Fruit fly (Drosophila melanogaster) whole organism, embryonic: ENCODE data around the gene pHCl-1.
A peak's percentile ranks its signal among the peaks of the same experiment; 100 is the strongest.

Experiments
- Aef1 ChIP-seq: fragments of 200-800 bp; sonication (Bioruptor generic); IDR thresholded peaks from 3 replicates; pipeline ENCODE4 v1.3.6; 2022; ENCODE audit warnings: missing biosample characterization, missing genetic modification characterization
- Awh ChIP-seq: fragments of 200-800 bp; sonication (Bioruptor generic); IDR thresholded peaks from 2 replicates; pipeline ENCODE4, ENCODE4 v1.3.6; 2022; ENCODE audit warnings: missing biosample characterization, missing genetic modification characterization
- Bdp1 ChIP-seq: fragments of 200-800 bp; sonication (Bioruptor generic); optimal IDR thresholded peaks from 3 replicates; lab custom pipeline; 2016; ENCODE audit warnings: missing biosample characterization, missing genetic modification characterization
- BtbVII ChIP-seq: fragments of 200-800 bp; sonication (Bioruptor generic); optimal IDR thresholded peaks from 3 replicates; lab custom pipeline; 2017; ENCODE audit warnings: missing biosample characterization, mild to moderate bottlenecking, missing genetic modification characterization
- CG10321 ChIP-seq: fragments of 200-800 bp; sonication (Bioruptor generic); IDR thresholded peaks from 2 replicates; pipeline ENCODE4 v1.3.6; 2022; ENCODE audit warnings: missing biosample characterization, missing genetic modification characterization
- CG11085 ChIP-seq: fragments of 200-800 bp; sonication (Bioruptor generic); IDR thresholded peaks from 2 replicates; pipeline ENCODE4 v1.3.6; 2022; ENCODE audit warnings: missing biosample characterization, missing genetic modification characterization
- CG11504 ChIP-seq: fragments of 200-800 bp; sonication (Bioruptor generic); optimal IDR thresholded peaks from 3 replicates; lab custom pipeline; 2019; ENCODE audit warnings: missing biosample characterization, mild to moderate bottlenecking, missing genetic modification characterization, moderate library complexity
- CG12391 ChIP-seq: fragments of 200-800 bp; sonication (Bioruptor generic); optimal IDR thresholded peaks from 3 replicates; lab custom pipeline; 2018; ENCODE audit warnings: missing biosample characterization, mild to moderate bottlenecking, missing genetic modification characterization, moderate library complexity
- CG13775 ChIP-seq: fragments of 200-800 bp; sonication (Bioruptor generic); optimal IDR thresholded peaks from 3 replicates; lab custom pipeline; 2017; ENCODE audit warnings: missing biosample characterization, mild to moderate bottlenecking, missing genetic modification characterization
- CG17385 ChIP-seq: fragments of 200-800 bp; sonication (Bioruptor generic); optimal IDR thresholded peaks from 3 replicates; lab custom pipeline; 2018; ENCODE audit warnings: missing biosample characterization, mild to moderate bottlenecking, missing genetic modification characterization
- CG18476 ChIP-seq: fragments of 200-800 bp; sonication (Bioruptor generic); optimal IDR thresholded peaks from 2 replicates; lab custom pipeline; 2016; ENCODE audit warnings: missing biosample characterization, mild to moderate bottlenecking, missing genetic modification characterization
- CG2129 ChIP-seq: fragments of 200-800 bp; sonication (Bioruptor generic); IDR thresholded peaks from 2 replicates; pipeline ENCODE4 v1.3.6; 2022; ENCODE audit warnings: missing biosample characterization, missing genetic modification characterization; ENCODE audit not compliant: partially characterized antibody
- CG31365 ChIP-seq: fragments of 200-800 bp; sonication (Bioruptor generic); optimal IDR thresholded peaks from 2 replicates; lab custom pipeline; 2018; ENCODE audit warnings: missing biosample characterization, mild to moderate bottlenecking, missing genetic modification characterization
- CG3995 ChIP-seq: fragments of 200-800 bp; sonication (Bioruptor generic); optimal IDR thresholded peaks from 3 replicates; lab custom pipeline; 2016; ENCODE audit warnings: missing biosample characterization, missing genetic modification characterization
- CG4820 ChIP-seq: fragments of 200-800 bp; sonication (Bioruptor generic); optimal IDR thresholded peaks from 3 replicates; lab custom pipeline; 2016; ENCODE audit warnings: missing biosample characterization, missing genetic modification characterization
- CG8478 ChIP-seq: fragments of >200 bp; optimal IDR thresholded peaks from 2 replicates; lab custom pipeline; 2018
- CG8924 ChIP-seq: fragments of 200-800 bp; optimal IDR thresholded peaks from 3 replicates; lab custom pipeline; 2019; ENCODE audit warnings: missing biosample characterization, mild to moderate bottlenecking, missing genetic modification characterization, moderate library complexity
- CG9215 ChIP-seq: fragments of 200-800 bp; sonication (Bioruptor generic); IDR thresholded peaks from 2 replicates; pipeline ENCODE4 v1.3.6; 2022; ENCODE audit warnings: missing biosample characterization, missing genetic modification characterization
- Dad ChIP-seq: fragments of 200-800 bp; sonication (Bioruptor generic); optimal IDR thresholded peaks from 3 replicates; lab custom pipeline; 2016; ENCODE audit warnings: missing biosample characterization, missing genetic modification characterization
- Dek ChIP-seq: fragments of 200-800 bp; sonication (Bioruptor generic); optimal IDR thresholded peaks from 3 replicates; lab custom pipeline; 2019; ENCODE audit warnings: missing biosample characterization, mild to moderate bottlenecking, missing genetic modification characterization, moderate library complexity
- E2f2 ChIP-seq: fragments of 200-800 bp; sonication (Bioruptor generic); IDR thresholded peaks from 2 replicates; pipeline ENCODE4 v1.3.6; 2022; ENCODE audit warnings: missing biosample characterization, missing genetic modification characterization
- HLH3B ChIP-seq: fragments of 200-800 bp; sonication (Bioruptor generic); IDR thresholded peaks from 2 replicates; pipeline ENCODE4 v1.3.6; 2022; ENCODE audit warnings: missing biosample characterization, missing genetic modification characterization
- HLH4C ChIP-seq: fragments of 200-800 bp; sonication (Bioruptor generic); IDR thresholded peaks from 3 replicates; pipeline ENCODE4 v1.3.6; 2022; ENCODE audit warnings: missing biosample characterization, missing genetic modification characterization; ENCODE audit not compliant: partially characterized antibody
- Hey ChIP-seq: fragments of 200-800 bp; sonication (Bioruptor generic); optimal IDR thresholded peaks from 3 replicates; lab custom pipeline; 2018; ENCODE audit warnings: missing biosample characterization, mild to moderate bottlenecking, missing genetic modification characterization
- Hsf ChIP-seq: fragments of 200-800 bp; sonication (Bioruptor generic); optimal IDR thresholded peaks from 3 replicates; lab custom pipeline; 2016; ENCODE audit warnings: missing biosample characterization, missing genetic modification characterization
- Lhr ChIP-seq: fragments of 200-800 bp; sonication (Bioruptor generic); optimal IDR thresholded peaks from 3 replicates; lab custom pipeline; 2017; ENCODE audit warnings: mild to moderate bottlenecking, missing biosample characterization, missing genetic modification reagents, missing genetic modification characterization
- Mrtf ChIP-seq: fragments of 200-800 bp; sonication (Bioruptor generic); IDR thresholded peaks from 3 replicates; pipeline ENCODE4 v1.3.6; 2022; ENCODE audit warnings: missing biosample characterization, missing genetic modification characterization
- Oli ChIP-seq: fragments of 200-800 bp; sonication (Bioruptor generic); optimal IDR thresholded peaks from 2 replicates; lab custom pipeline; 2018; ENCODE audit warnings: missing biosample characterization, mild to moderate bottlenecking, missing genetic modification characterization, moderate library complexity
- Spps ChIP-seq: fragments of 200-800 bp; sonication (Bioruptor generic); optimal IDR thresholded peaks from 2 replicates; lab custom pipeline; 2018; ENCODE audit warnings: missing biosample characterization, mild to moderate bottlenecking, missing genetic modification characterization
- amos ChIP-seq: fragments of 200-800 bp; sonication (Bioruptor generic); IDR thresholded peaks from 2 replicates; pipeline ENCODE4 v1.3.6; 2022; ENCODE audit warnings: missing biosample characterization, missing genetic modification characterization; ENCODE audit not compliant: partially characterized antibody
- az2 ChIP-seq: fragments of 200-800 bp; sonication (Bioruptor generic); optimal IDR thresholded peaks from 3 replicates; lab custom pipeline; 2016; ENCODE audit warnings: missing biosample characterization, missing genetic modification characterization
- btn ChIP-seq: fragments of 200-800 bp; sonication (Bioruptor generic); optimal IDR thresholded peaks from 2 replicates; lab custom pipeline; 2016; ENCODE audit warnings: missing biosample characterization, missing genetic modification characterization
- ci ChIP-seq: fragments of 200-800 bp; sonication (Bioruptor generic); IDR thresholded peaks from 3 replicates; pipeline ENCODE4 v1.3.6; 2022; ENCODE audit warnings: missing biosample characterization, missing genetic modification characterization
- croc ChIP-seq: fragments of 200-800 bp; sonication (Bioruptor generic); conservative IDR thresholded peaks from 3 replicates; pipeline ENCODE4 v1.3.6; 2022; ENCODE audit warnings: missing biosample characterization, missing genetic modification characterization
- dimm ChIP-seq: fragments of 200-800 bp; sonication (Bioruptor generic); IDR thresholded peaks from 2 replicates; pipeline ENCODE4 v1.3.6; 2022; ENCODE audit warnings: missing biosample characterization, missing genetic modification characterization
- emc ChIP-seq: fragments of 200-800 bp; sonication (Bioruptor generic); optimal IDR thresholded peaks from 2 replicates; lab custom pipeline; 2016; ENCODE audit warnings: missing biosample characterization, missing genetic modification characterization
- en ChIP-seq: fragments of 200-800 bp; sonication (Bioruptor generic); optimal IDR thresholded peaks from 2 replicates; lab custom pipeline; 2016; ENCODE audit warnings: missing biosample characterization, missing genetic modification characterization
- grn ChIP-seq: fragments of 200-800 bp; sonication (Bioruptor generic); optimal IDR thresholded peaks from 3 replicates; lab custom pipeline; 2017; ENCODE audit warnings: missing biosample characterization, missing genetic modification characterization
- gsb-n ChIP-seq: fragments of 200-800 bp; sonication (Bioruptor generic); optimal IDR thresholded peaks from 3 replicates; lab custom pipeline; 2018; ENCODE audit warnings: missing biosample characterization, mild to moderate bottlenecking, missing genetic modification characterization
- hth ChIP-seq: fragments of >200 bp; optimal IDR thresholded peaks from 2 replicates; lab custom pipeline; 2017; ENCODE audit warnings: inconsistent platforms
- insv ChIP-seq, 2 experiments: fragments of 200-800 bp; sonication (Bioruptor generic); optimal IDR thresholded peaks; 3 replicates each; lab custom pipeline; 2016 to 2018; ENCODE audit warnings: missing biosample characterization in 2 of 2, missing genetic modification characterization in 2 of 2
- klu ChIP-seq: fragments of 200-800 bp; sonication (Bioruptor generic); IDR thresholded peaks from 2 replicates; pipeline ENCODE4 v1.3.6; 2022; ENCODE audit warnings: missing biosample characterization, missing genetic modification characterization
- maf-S ChIP-seq: fragments of 200-800 bp; sonication (Bioruptor generic); optimal IDR thresholded peaks from 2 replicates; lab custom pipeline; 2016; ENCODE audit warnings: missing biosample characterization, missing genetic modification characterization
- ranshi ChIP-seq: fragments of 200-800 bp; sonication (Bioruptor generic); IDR thresholded peaks from 2 replicates; pipeline ENCODE4 v1.3.6; 2022; ENCODE audit warnings: missing biosample characterization, missing genetic modification characterization
- slou ChIP-seq: fragments of 200-800 bp; sonication (Bioruptor generic); optimal IDR thresholded peaks from 3 replicates; lab custom pipeline; 2016; ENCODE audit warnings: missing biosample characterization, missing genetic modification characterization
- slp2 ChIP-seq: fragments of 200-800 bp; sonication (Bioruptor generic); optimal IDR thresholded peaks from 2 replicates; lab custom pipeline; 2016; ENCODE audit warnings: missing biosample characterization, missing genetic modification characterization
- toy ChIP-seq: fragments of 200-800 bp; sonication (Bioruptor generic); IDR thresholded peaks from 2 replicates; pipeline ENCODE4 v1.3.6; 2022; ENCODE audit warnings: missing biosample characterization, missing genetic modification characterization
- tx ChIP-seq: fragments of 200-800 bp; sonication (Bioruptor generic); optimal IDR thresholded peaks from 2 replicates; lab custom pipeline; 2016; ENCODE audit warnings: missing biosample characterization, missing genetic modification characterization
- usp ChIP-seq: fragments of >200 bp; optimal IDR thresholded peaks from 2 replicates; lab custom pipeline; 2017; ENCODE audit warnings: missing biosample characterization, missing genetic modification characterization
- wdn ChIP-seq: fragments of 200-800 bp; sonication (Bioruptor generic); IDR thresholded peaks from 2 replicates; pipeline ENCODE4 v1.3.6; 2022; ENCODE audit warnings: missing biosample characterization, missing genetic modification characterization
- yki ChIP-seq: fragments of >200 bp; optimal IDR thresholded peaks from 3 replicates; lab custom pipeline; 2018
- zen2 ChIP-seq: fragments of 200-800 bp; sonication (Bioruptor generic); IDR thresholded peaks from 3 replicates; pipeline ENCODE4 v1.3.6; 2022; ENCODE audit warnings: missing biosample characterization, missing genetic modification characterization; ENCODE audit not compliant: partially characterized antibody

Gene pHCl-1

dm6 chr3L:15826347-15826984 is 72.4 kb downstream of the pHCl-1 start, which contains the start of the genes DCP2 and dbo (continued):
- no peak for TF ChIP-seq grn
- 0 out of 2 replicates have a peak, but pooled peaks have one; percentile 63 for TF ChIP-seq ranshi (GFP tag; lab: Robert Waterston, UW)
- TF ChIP-seq usp: no peak
- TF ChIP-seq CG10321: peak; percentile 29; the same call in 1 of the 2 replicates
- peak; percentile 56 for TF ChIP-seq CG17385 (GFP tag; lab: Kevin White, UChicago)
- peak; percentile 48 for TF ChIP-seq tx (GFP tag; lab: Kevin White, UChicago)
- TF ChIP-seq CG8924: peak; percentile 58
- peak; percentile 47 for TF ChIP-seq croc (GFP tag; lab: Robert Waterston, UW)
- TF ChIP-seq CG8478 (lab: Kevin White, UChicago): no peak
- peak; percentile 17 for TF ChIP-seq gsb-n (tag; lab: Kevin White, UChicago)
- TF ChIP-seq Awh (GFP tag; lab: Robert Waterston, UW): no peak
- no peak for TF ChIP-seq CG31365 (tag; lab: Kevin White, UChicago)
- TF ChIP-seq ci (GFP tag; lab: Robert Waterston, UW): peak; percentile 75
- TF ChIP-seq Oli (tag; lab: Kevin White, UChicago): peak; percentile 62
- TF ChIP-seq insv (GFP tag; optimal IDR thresholded peaks at IDR 0.05; lab: Kevin White, UChicago): peak in 1 of 2 experiments; percentile 26
- peak; percentile 73 for TF ChIP-seq CG9215
- no peak for TF ChIP-seq Spps (tag; lab: Kevin White, UChicago)
- peak; percentile 21 for TF ChIP-seq Lhr (GFP tag; lab: Kevin White, UChicago)
- peak; percentile 80 for TF ChIP-seq CG3995
- peak; percentile 43 for TF ChIP-seq CG18476 (GFP tag; lab: Kevin White, UChicago)
- peak; percentile 52 for TF ChIP-seq CG13775 (GFP tag; lab: Kevin White, UChicago)
- peak; percentile 69 for TF ChIP-seq CG11504 (tag; lab: Kevin White, UChicago)
- peak; percentile 57 for TF ChIP-seq CG11085 (GFP tag; lab: Robert Waterston, UW)
- peak; percentile 63; the same call in 2 of the 3 replicates for TF ChIP-seq Mrtf (GFP tag; lab: Robert Waterston, UW)
- no peak for TF ChIP-seq wdn (GFP tag; lab: Robert Waterston, UW)
- no peak for TF ChIP-seq Bdp1 (GFP tag; lab: Kevin White, UChicago)
- TF ChIP-seq BtbVII (GFP tag; lab: Kevin White, UChicago): no peak
- no peak for TF ChIP-seq hth
- TF ChIP-seq klu (GFP tag; lab: Robert Waterston, UW): no peak
- TF ChIP-seq dimm (GFP tag; lab: Robert Waterston, UW): no peak
- peak; percentile 21 for TF ChIP-seq maf-S (GFP tag; lab: Kevin White, UChicago)
- peak; percentile 27 for TF ChIP-seq Dad
- TF ChIP-seq zen2 (GFP tag; lab: Robert Waterston, UW): no peak; the same call in 1 of the 3 replicates
- no peak for TF ChIP-seq yki (lab: Kevin White, UChicago)
- TF ChIP-seq toy: peak; percentile 56
- TF ChIP-seq HLH4C (GFP tag; lab: Robert Waterston, UW): peak; percentile 75; the same call in 2 of the 3 replicates
- peak; percentile 68 for TF ChIP-seq CG2129 (GFP tag; lab: Robert Waterston, UW)
- peak; percentile 43 for TF ChIP-seq Hsf (GFP tag; lab: Kevin White, UChicago)
- no peak for TF ChIP-seq btn (GFP tag; lab: Kevin White, UChicago)
- peak; percentile 71 for TF ChIP-seq Dek
- TF ChIP-seq CG12391 (tag; lab: Kevin White, UChicago): peak; percentile 81
- TF ChIP-seq en (GFP tag; lab: Kevin White, UChicago): no peak
- no peak for TF ChIP-seq Aef1 (GFP tag; lab: Robert Waterston, UW)
- TF ChIP-seq az2 (GFP tag; lab: Kevin White, UChicago): peak; percentile 74
- no peak for TF ChIP-seq emc (GFP tag; lab: Kevin White, UChicago)
- TF ChIP-seq HLH3B (GFP tag; lab: Robert Waterston, UW): peak; percentile 40; the same call in 1 of the 2 replicates
- TF ChIP-seq amos (GFP tag; lab: Robert Waterston, UW): peak; percentile 89
- TF ChIP-seq slou: no peak
- TF ChIP-seq E2f2 (GFP tag; lab: Robert Waterston, UW): peak; percentile 30; the same call in 1 of the 2 replicates
- no peak for TF ChIP-seq Hey (tag; lab: Kevin White, UChicago)
- TF ChIP-seq CG4820 (GFP tag; lab: Kevin White, UChicago): peak; percentile 7
- no peak for TF ChIP-seq slp2 (GFP tag; lab: Kevin White, UChicago)
